Fruit fly (Drosophila melanogaster) whole organism, prepupa: ENCODE results near the gene CG9184.

Experiments
- Blimp-1 ChIP-seq: fragments of 200-800 bp; sonication (Bioruptor generic); optimal IDR thresholded peaks from 3 replicates; lab custom pipeline; 2017; ENCODE audit warnings: missing biosample characterization, missing genetic modification characterization, mild to moderate bottlenecking, moderate library complexity, missing genetic modification reagents
- CG10631 ChIP-seq: fragments of 200-800 bp; sonication (Bioruptor generic); optimal IDR thresholded peaks from 2 replicates; lab custom pipeline; 2016; ENCODE audit warnings: missing biosample characterization, missing genetic modification characterization
- CG10669 ChIP-seq: fragments of 200-800 bp; sonication (Bioruptor generic); optimal IDR thresholded peaks from 3 replicates; lab custom pipeline; 2018; ENCODE audit warnings: missing biosample characterization, mild to moderate bottlenecking, missing genetic modification characterization, moderate library complexity
- CG11294 ChIP-seq: fragments of 200-800 bp; sonication (Bioruptor generic); IDR thresholded peaks from 2 replicates; pipeline ENCODE4 v1.3.6; 2022; ENCODE audit warnings: missing biosample characterization, missing genetic modification characterization
- CG11902 ChIP-seq: fragments of 200-800 bp; sonication (Bioruptor generic); optimal IDR thresholded peaks from 3 replicates; lab custom pipeline; 2016; ENCODE audit warnings: missing biosample characterization, missing genetic modification characterization
- CG15336 ChIP-seq: fragments of 200-800 bp; sonication (Bioruptor generic); IDR thresholded peaks from 2 replicates; pipeline ENCODE4 v1.3.6; 2022; ENCODE audit warnings: missing biosample characterization, missing genetic modification characterization
- CG1621 ChIP-seq: fragments of 200-800 bp; sonication (Bioruptor generic); optimal IDR thresholded peaks from 3 replicates; lab custom pipeline; 2018; ENCODE audit warnings: missing biosample characterization, mild to moderate bottlenecking, missing genetic modification characterization
- CG16779 ChIP-seq: fragments of 200-800 bp; sonication (Bioruptor generic); optimal IDR thresholded peaks from 3 replicates; lab custom pipeline; 2017; ENCODE audit warnings: missing biosample characterization, mild to moderate bottlenecking, missing genetic modification characterization
- CG31627 ChIP-seq: fragments of 200-800 bp; sonication (Bioruptor generic); optimal IDR thresholded peaks from 3 replicates; lab custom pipeline; 2016; ENCODE audit warnings: missing biosample characterization, missing genetic modification characterization
- CG32006 ChIP-seq: fragments of 200-800 bp; sonication (Bioruptor generic); optimal IDR thresholded peaks from 3 replicates; lab custom pipeline; 2017; ENCODE audit warnings: missing biosample characterization, mild to moderate bottlenecking, missing genetic modification characterization
- CG34406 ChIP-seq: fragments of 200-800 bp; sonication (Bioruptor generic); optimal IDR thresholded peaks from 3 replicates; lab custom pipeline; 2016; ENCODE audit warnings: missing biosample characterization, missing genetic modification characterization
- CG4318 ChIP-seq: fragments of 200-800 bp; sonication (Bioruptor generic); optimal IDR thresholded peaks from 3 replicates; lab custom pipeline; 2017; ENCODE audit warnings: missing biosample characterization, mild to moderate bottlenecking, missing genetic modification characterization
- CG6163 ChIP-seq: fragments of 200-800 bp; sonication (Bioruptor generic); IDR thresholded peaks from 3 replicates; pipeline ENCODE4 v1.3.6; 2022; ENCODE audit warnings: missing biosample characterization, missing genetic modification characterization
- CG6276 ChIP-seq: fragments of 200-800 bp; sonication (Bioruptor generic); optimal IDR thresholded peaks from 2 replicates; lab custom pipeline; 2017; ENCODE audit warnings: missing biosample characterization, mild to moderate bottlenecking, missing genetic modification characterization
- CG6792 ChIP-seq: fragments of 200-800 bp; sonication (Bioruptor generic); optimal IDR thresholded peaks from 3 replicates; lab custom pipeline; 2016; ENCODE audit warnings: missing biosample characterization, missing genetic modification characterization
- CG6808 ChIP-seq: fragments of 200-800 bp; sonication (Bioruptor generic); optimal IDR thresholded peaks from 3 replicates; lab custom pipeline; 2017; ENCODE audit warnings: missing biosample characterization, missing genetic modification characterization, mild to moderate bottlenecking, moderate library complexity, missing genetic modification reagents
- CG6854 ChIP-seq: fragments of 200-800 bp; sonication (Bioruptor generic); optimal IDR thresholded peaks from 2 replicates; lab custom pipeline; 2017; ENCODE audit warnings: missing biosample characterization, mild to moderate bottlenecking, missing genetic modification characterization
- CG7368 ChIP-seq: fragments of 200-800 bp; sonication (Bioruptor generic); optimal IDR thresholded peaks from 3 replicates; lab custom pipeline; 2016; ENCODE audit warnings: missing biosample characterization, missing genetic modification characterization
- CG8119 ChIP-seq: fragments of 200-800 bp; sonication (Bioruptor generic); IDR thresholded peaks from 3 replicates; pipeline ENCODE4 v1.3.6; 2022; ENCODE audit warnings: missing biosample characterization, missing genetic modification characterization
- CG8319 ChIP-seq: fragments of 200-800 bp; sonication (Bioruptor generic); optimal IDR thresholded peaks from 3 replicates; lab custom pipeline; 2016; ENCODE audit warnings: missing biosample characterization, missing genetic modification characterization
- CG9139 ChIP-seq: fragments of 200-800 bp; sonication (Bioruptor generic); optimal IDR thresholded peaks from 3 replicates; lab custom pipeline; 2017; ENCODE audit warnings: missing biosample characterization, mild to moderate bottlenecking, missing genetic modification characterization
- Eip78C ChIP-seq: fragments of 200-800 bp; sonication (Bioruptor generic); peaks from one replicate; lab custom pipeline; 2016; ENCODE audit warnings: missing biosample characterization, missing genetic modification characterization
- Ets96B ChIP-seq: fragments of 200-800 bp; optimal IDR thresholded peaks from 2 replicates; lab custom pipeline; 2019; ENCODE audit warnings: missing biosample characterization, mild to moderate bottlenecking, missing genetic modification characterization, moderate library complexity
- Gug ChIP-seq: fragments of 200-800 bp; sonication (Bioruptor generic); IDR thresholded peaks from 2 replicates; pipeline ENCODE4 v1.3.6; 2022; ENCODE audit warnings: missing biosample characterization, missing genetic modification characterization
- Hr38 ChIP-seq: sonication (Bioruptor generic); optimal IDR thresholded peaks from 2 replicates; lab custom pipeline; 2016; ENCODE audit warnings: missing biosample characterization, missing genetic modification characterization
- Hr4 ChIP-seq: fragments of 200-800 bp; sonication (Bioruptor generic); optimal IDR thresholded peaks from 3 replicates; lab custom pipeline; 2016; ENCODE audit warnings: missing biosample characterization, missing genetic modification characterization
- Lpt ChIP-seq: fragments of 200-800 bp; sonication (Bioruptor generic); optimal IDR thresholded peaks from 3 replicates; lab custom pipeline; 2016; ENCODE audit warnings: missing biosample characterization, missing genetic modification characterization
- Smox ChIP-seq: fragments of 200-800 bp; sonication (Bioruptor generic); optimal IDR thresholded peaks from 3 replicates; lab custom pipeline; 2016; ENCODE audit warnings: missing biosample characterization, missing genetic modification characterization
- Sox102F ChIP-seq: fragments of 200-800 bp; sonication (Bioruptor generic); optimal IDR thresholded peaks from 2 replicates; lab custom pipeline; 2016; ENCODE audit warnings: missing biosample characterization, mild to moderate bottlenecking, missing genetic modification characterization
- Sox14 ChIP-seq: fragments of 200-800 bp; sonication (Bioruptor generic); optimal IDR thresholded peaks from 3 replicates; lab custom pipeline; 2016; ENCODE audit warnings: missing biosample characterization, missing genetic modification characterization
- achi ChIP-seq: fragments of 200-800 bp; sonication (Bioruptor generic); optimal IDR thresholded peaks from 3 replicates; lab custom pipeline; 2016; ENCODE audit warnings: missing biosample characterization, missing genetic modification characterization
- acj6 ChIP-seq: fragments of 200-800 bp; sonication (Bioruptor generic); optimal IDR thresholded peaks from 3 replicates; lab custom pipeline; 2016; ENCODE audit warnings: missing biosample characterization, missing genetic modification characterization
- cyc ChIP-seq: fragments of 200-800 bp; sonication (Bioruptor generic); optimal IDR thresholded peaks from 3 replicates; lab custom pipeline; 2016; ENCODE audit warnings: missing biosample characterization, missing genetic modification characterization
- dac ChIP-seq: fragments of 200-800 bp; sonication (Bioruptor generic); optimal IDR thresholded peaks from 2 replicates; lab custom pipeline; 2017; ENCODE audit warnings: missing biosample characterization, mild to moderate bottlenecking, missing genetic modification characterization
- dsx ChIP-seq: fragments of 200-800 bp; optimal IDR thresholded peaks from 3 replicates; lab custom pipeline; 2019; ENCODE audit warnings: missing biosample characterization, mild to moderate bottlenecking, missing genetic modification characterization, moderate library complexity; ENCODE audit not compliant: poor library complexity, severe bottlenecking
- eg ChIP-seq: fragments of 200-800 bp; sonication (Bioruptor generic); IDR thresholded peaks from 3 replicates; pipeline ENCODE4 v1.3.6; 2022; ENCODE audit warnings: missing biosample characterization, missing genetic modification characterization
- fd59A ChIP-seq: fragments of 200-800 bp; sonication (Bioruptor generic); optimal IDR thresholded peaks from 2 replicates; lab custom pipeline; 2017; ENCODE audit warnings: missing biosample characterization, mild to moderate bottlenecking, missing genetic modification characterization, missing genetic modification reagents
- fd85E ChIP-seq: fragments of 200-800 bp; sonication (Bioruptor generic); optimal IDR thresholded peaks from 3 replicates; lab custom pipeline; 2016; ENCODE audit warnings: missing biosample characterization, missing genetic modification characterization
- fkh ChIP-seq: fragments of 200-800 bp; sonication (Bioruptor generic); optimal IDR thresholded peaks from 3 replicates; lab custom pipeline; 2017; ENCODE audit warnings: missing biosample characterization, mild to moderate bottlenecking, missing genetic modification characterization, moderate library complexity
- net ChIP-seq: fragments of 200-800 bp; sonication (Bioruptor generic); optimal IDR thresholded peaks from 3 replicates; lab custom pipeline; 2016; ENCODE audit warnings: missing biosample characterization, missing genetic modification characterization
- pdm3 ChIP-seq: fragments of 200-800 bp; sonication (Bioruptor generic); optimal IDR thresholded peaks from 3 replicates; lab custom pipeline; 2016; ENCODE audit warnings: missing biosample characterization, missing genetic modification characterization
- salr ChIP-seq, 2 experiments: fragments of 200-800 bp; sonication (Bioruptor generic); optimal IDR thresholded peaks; 3 replicates each; lab custom pipeline; 2016 to 2018; ENCODE audit warnings: missing biosample characterization in 2 of 2, missing genetic modification characterization in 2 of 2, mild to moderate bottlenecking in 1 of 2
- ss ChIP-seq, 2 experiments: fragments of 200-800 bp; sonication (Bioruptor generic); optimal IDR thresholded peaks; 2 replicates in 1 of 2; 3 replicates in 1 of 2; lab custom pipeline; 2017 to 2018; ENCODE audit warnings: mild to moderate bottlenecking in 2 of 2, missing biosample characterization in 2 of 2, missing genetic modification characterization in 2 of 2, moderate library complexity in 1 of 2
- svp ChIP-seq: fragments of 200-800 bp; sonication (Bioruptor generic); peaks from one replicate; lab custom pipeline; 2016; ENCODE audit warnings: missing biosample characterization, missing genetic modification characterization
- topi ChIP-seq: fragments of 200-800 bp; sonication (Bioruptor generic); optimal IDR thresholded peaks from 3 replicates; lab custom pipeline; 2016; ENCODE audit warnings: missing biosample characterization, missing genetic modification characterization

The CG9184 gene

DNA sequence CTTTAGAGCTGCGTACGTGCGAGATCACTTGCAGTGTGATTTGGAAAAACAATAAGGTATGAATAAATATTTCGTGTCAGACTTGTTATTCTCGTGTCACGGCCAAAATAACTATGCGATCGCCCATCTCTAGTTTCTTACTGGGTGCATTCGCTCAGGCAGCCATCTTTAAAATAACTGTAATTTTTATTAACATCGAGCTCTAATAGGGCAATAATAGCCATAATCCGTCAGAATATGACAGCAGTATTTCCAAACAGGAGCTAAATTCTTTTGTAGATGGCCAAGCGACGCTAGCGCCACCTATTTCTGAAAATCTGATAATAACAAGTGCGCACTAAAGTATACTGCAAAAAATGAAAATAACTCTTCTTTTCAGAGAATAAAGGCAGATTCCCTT, 29.5 kb upstream of the CG9184 start (continued):
- TF ChIP-seq CG15336 (GFP tag; lab: Robert Waterston, UW) (peak; percentile 19; the same call in 1 of the 2 replicates), Sox14 (GFP tag; lab: Kevin White, UChicago) (peak; percentile 49), topi (GFP tag; lab: Kevin White, UChicago) (peak; percentile 36)

DNA sequence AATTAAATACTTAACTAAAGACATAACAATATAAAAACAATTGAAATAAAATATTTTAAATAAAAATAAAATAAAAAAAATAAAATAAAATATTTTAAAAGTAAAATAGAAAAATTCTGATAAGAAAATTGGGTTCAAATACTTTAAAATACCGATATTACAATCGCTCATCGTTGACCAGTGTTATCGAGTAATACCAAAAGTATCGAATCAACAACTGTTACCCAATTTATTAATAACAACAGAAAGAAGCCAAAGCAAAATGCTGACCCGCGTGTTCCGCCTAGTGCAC, 28.3 kb upstream of the CG9184 start, which contains the start of gene CG9166:
Gene CG9166 (plus strand): TSS at position 193 of the 292 bp plus-strand sequence.
- TF ChIP-seq CG4318 = no peak
- no peak for TF ChIP-seq Gug
- TF ChIP-seq CG6792 (GFP tag; lab: Kevin White, UChicago) = no peak
- no peak for TF ChIP-seq CG6163
- TF ChIP-seq CG31627 (GFP tag; lab: Kevin White, UChicago) = no peak
- no peak for TF ChIP-seq CG7368
- no peak for TF ChIP-seq CG1621 (tag; lab: Kevin White, UChicago)
- TF ChIP-seq CG34406 (GFP tag; lab: Kevin White, UChicago) = no peak
- TF ChIP-seq CG16779 (tag; lab: Kevin White, UChicago) = no peak
- TF ChIP-seq Ets96B (tag; lab: Kevin White, UChicago) = no peak
- TF ChIP-seq CG11902 = no peak
- no peak for TF ChIP-seq Smox (GFP tag; lab: Kevin White, UChicago)
- TF ChIP-seq CG6276 (GFP tag; lab: Kevin White, UChicago) = no peak
- TF ChIP-seq, all 60 proteins: peak for 0

DNA sequence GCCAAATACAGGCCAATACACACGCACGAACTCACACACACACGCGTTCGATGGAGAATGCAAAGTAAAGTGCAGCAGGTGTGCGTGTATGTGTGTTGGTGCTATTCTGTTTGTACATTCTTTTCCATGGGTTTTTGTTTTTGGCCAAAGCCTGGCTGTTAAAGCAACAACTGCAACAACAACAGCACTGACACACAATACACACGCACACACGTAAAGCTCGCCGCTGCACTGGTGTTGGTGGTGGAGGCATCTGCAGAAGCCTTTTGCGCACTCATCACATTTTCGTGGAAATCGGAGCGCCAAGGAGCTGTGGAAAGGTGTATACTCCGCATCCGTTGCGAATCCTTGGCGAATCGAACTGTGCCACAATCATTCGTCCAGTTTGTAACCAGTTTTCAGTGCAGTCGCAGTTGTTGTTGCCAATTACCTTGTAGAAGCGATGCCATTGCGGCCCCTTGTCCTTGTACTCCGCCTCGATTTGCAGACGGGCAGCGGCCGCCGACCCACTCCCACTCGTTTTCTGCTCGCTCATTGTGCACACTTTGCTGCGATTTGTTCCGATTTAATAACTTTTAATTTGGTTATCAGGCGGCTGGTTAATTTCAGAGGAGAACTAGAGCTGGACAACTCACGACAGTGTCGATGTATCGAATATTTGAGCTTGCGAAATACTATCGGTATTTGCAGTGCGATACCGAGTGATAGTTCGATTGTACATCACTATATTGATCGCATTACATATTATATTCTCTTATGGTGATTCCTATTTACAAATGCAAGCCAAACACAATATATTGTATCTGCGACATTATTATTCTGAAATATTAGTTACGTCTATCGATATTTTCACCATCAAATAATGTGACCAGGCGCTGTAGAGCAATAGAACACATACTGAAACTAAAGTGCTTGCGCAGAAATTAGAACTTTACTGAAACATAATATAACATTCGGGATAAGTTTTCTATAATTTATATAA, 27.6 kb upstream of the CG9184 start:
- no peak for TF ChIP-seq fkh (GFP tag; lab: Kevin White, UChicago)
- TF ChIP-seq Hr38 (GFP tag; lab: Kevin White, UChicago) = no peak
- peak; percentile 45 for TF ChIP-seq pdm3 (GFP tag; lab: Kevin White, UChicago)
- TF ChIP-seq fd59A (GFP tag; lab: Kevin White, UChicago) = no peak
- no peak for TF ChIP-seq CG6854 (GFP tag; lab: Kevin White, UChicago)
- TF ChIP-seq Sox102F (GFP tag; lab: Kevin White, UChicago) = peak; percentile 30
- no peak; the same call in 2 of the 3 replicates for TF ChIP-seq CG8119 (GFP tag; lab: Robert Waterston, UW)
- TF ChIP-seq fd85E (GFP tag; lab: Kevin White, UChicago) = no peak
- TF ChIP-seq CG4318 = no peak
- TF ChIP-seq dac (GFP tag; lab: Kevin White, UChicago) = no peak
- TF ChIP-seq topi (GFP tag; lab: Kevin White, UChicago) = no peak
- TF ChIP-seq CG6792 (GFP tag; lab: Kevin White, UChicago) = peak; percentile 34
- no peak for TF ChIP-seq CG9139 (GFP tag; lab: Kevin White, UChicago)
- TF ChIP-seq CG7368 = no peak
- no peak for TF ChIP-seq Lpt (GFP tag; lab: Kevin White, UChicago)
- peak; percentile 0 for TF ChIP-seq net
- TF ChIP-seq acj6 = peak; percentile 37
- peak; percentile 67 for TF ChIP-seq Eip78C
- TF ChIP-seq Ets96B (tag; lab: Kevin White, UChicago) = peak; percentile 32
- no peak for TF ChIP-seq CG11294
- peak; percentile 40 for TF ChIP-seq cyc (GFP tag; lab: Kevin White, UChicago)
- no peak for TF ChIP-seq CG6808 (GFP tag; lab: Kevin White, UChicago)
- no peak for TF ChIP-seq CG6276 (GFP tag; lab: Kevin White, UChicago)
- no peak for TF ChIP-seq salr (GFP tag; optimal IDR thresholded peaks at IDR 0.05; lab: Kevin White, UChicago)
- TF ChIP-seq CG15336 (GFP tag; lab: Robert Waterston, UW) = no peak
- TF ChIP-seq achi (GFP tag; lab: Kevin White, UChicago) = peak; percentile 27
- TF ChIP-seq CG10631 (GFP tag; lab: Kevin White, UChicago) = peak; percentile 51
- TF ChIP-seq eg (GFP tag; lab: Robert Waterston, UW) = peak; percentile 38; the same call in 1 of the 3 replicates
- TF ChIP-seq CG16779 (tag; lab: Kevin White, UChicago) = no peak
- TF ChIP-seq CG32006 (GFP tag; lab: Kevin White, UChicago) = peak; percentile 45
- peak in 1 of 2 experiments; percentile 7 for TF ChIP-seq ss (GFP tag; optimal IDR thresholded peaks at IDR 0.05; lab: Kevin White, UChicago)
- peak; percentile 5 for TF ChIP-seq CG8319 (GFP tag; lab: Kevin White, UChicago)
- TF ChIP-seq dsx = no peak
- no peak for TF ChIP-seq CG10669 (GFP tag; lab: Kevin White, UChicago)
- peak; percentile 35 for TF ChIP-seq Hr4 (GFP tag; lab: Kevin White, UChicago)
- peak; percentile 73 for TF ChIP-seq svp (GFP tag; lab: Kevin White, UChicago)
- peak; percentile 44; the same call in 2 of the 3 replicates for TF ChIP-seq CG6163
- TF ChIP-seq Blimp-1 (GFP tag; lab: Kevin White, UChicago) = no peak
